Worm (Caenorhabditis elegans): ENCODE data around the gene Y43C5A.4.

The Y43C5A.4 gene

DNA sequence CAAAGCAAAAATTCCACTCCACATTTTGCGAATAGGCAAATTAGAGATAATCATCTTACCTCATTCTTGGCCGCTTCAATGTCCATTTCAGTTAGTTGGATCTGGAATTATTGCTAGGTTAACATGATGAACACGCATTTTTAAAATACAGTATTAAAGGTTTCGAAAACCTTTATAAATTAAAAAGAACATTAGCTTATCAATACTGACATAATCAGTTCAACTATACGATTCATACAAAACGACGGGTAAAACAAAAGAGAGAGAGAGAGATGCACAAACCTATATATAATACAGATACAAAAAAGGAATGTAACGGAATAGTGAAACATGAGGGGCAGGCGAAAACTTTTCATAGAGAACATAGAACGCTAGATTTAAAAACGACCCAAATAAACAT lies 3.7 kb downstream of the Y43C5A.4 start, which contains the start of gene thk-1:
Gene thk-1 (minus strand): TSS at position 101 of the 400 bp plus-strand sequence.
- TF ChIP-seq fos-1 (tag; optimal IDR thresholded peaks at IDR 0.05) (peak; percentile 47), ztf-11 (tag; optimal IDR thresholded peaks at IDR 0.05) (no peak)

DNA sequence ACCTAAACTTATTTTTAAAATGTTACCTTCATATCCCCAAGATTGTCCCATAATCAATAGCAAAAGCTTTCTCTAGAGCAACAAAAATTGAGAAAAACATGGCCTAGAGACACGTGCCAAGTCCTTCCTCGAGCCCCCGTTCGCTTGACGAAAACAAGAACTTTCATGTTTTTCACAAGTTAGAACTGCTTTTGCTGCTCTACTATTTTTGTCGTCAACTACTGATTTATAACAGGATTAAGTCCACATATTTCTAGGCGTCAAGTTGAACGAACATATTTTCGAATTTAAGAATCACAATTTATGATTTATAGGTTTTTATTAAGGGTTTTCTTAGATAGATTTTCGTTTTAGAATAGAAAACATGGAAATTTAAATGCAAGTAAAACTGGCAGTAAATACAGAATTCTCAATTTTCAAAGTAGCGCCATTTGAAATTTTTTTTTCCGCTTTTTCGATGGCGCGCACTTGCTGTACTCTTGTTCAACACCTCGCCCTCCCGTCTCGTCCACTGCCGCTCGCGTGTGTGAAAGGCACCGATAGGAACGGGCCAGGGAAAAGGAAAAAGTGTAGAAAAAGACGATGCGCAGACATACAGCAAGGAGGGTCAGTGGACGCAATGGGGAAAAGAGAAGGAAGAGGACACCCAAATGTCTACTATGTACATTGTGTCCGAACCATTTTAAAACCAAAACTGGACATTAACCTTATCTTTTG lies 6.5 kb downstream of the Y43C5A.4 start, which contains the start of gene rad-51:
Gene rad-51 (minus strand): TSS at position 51 of the 717 bp plus-strand sequence.
- TF ChIP-seq nhr-25 (tag; optimal IDR thresholded peaks at IDR 0.05) (peak; percentile 29), ztf-4 (tag; optimal IDR thresholded peaks at IDR 0.05) (no peak), lsy-2 (tag; optimal IDR thresholded peaks at IDR 0.05) (peak in 1 of 2 experiments; percentile 59), nhr-77 (tag; optimal IDR thresholded peaks at IDR 0.05) (no peak), lin-11 (tag; optimal IDR thresholded peaks at IDR 0.05) (peak; percentile 46), gmeb-1 (tag; optimal IDR thresholded peaks at IDR 0.05) (peak; percentile 74), ZK546.5 (tag; optimal IDR thresholded peaks at IDR 0.05) (no peak), fos-1 (tag; optimal IDR thresholded peaks at IDR 0.05) (peak; percentile 65), elt-3 (tag; optimal IDR thresholded peaks at IDR 0.05) (no peak), nhr-129 (tag; optimal IDR thresholded peaks at IDR 0.05) (peak; percentile 80), zag-1 (tag; optimal IDR thresholded peaks at IDR 0.05) (peak; percentile 41), sma-9 (GFP tag; optimal IDR thresholded peaks at IDR 0.05) (peak; percentile 9), sma-9 (tag; optimal IDR thresholded peaks at IDR 0.05) (no peak), aly-2 (tag; optimal IDR thresholded peaks at IDR 0.05) (no peak), unc-55 (GFP tag; optimal IDR thresholded peaks at IDR 0.05) (peak; percentile 52), nhr-21 (tag; optimal IDR thresholded peaks at IDR 0.05) (peak; percentile 17), mdl-1 (tag; optimal IDR thresholded peaks at IDR 0.05) (peak in 1 of 2 experiments; percentile 43), crh-2 (tag; optimal IDR thresholded peaks at IDR 0.05) (peak; percentile 92), lin-13 (GFP tag; optimal IDR thresholded peaks at IDR 0.05) (peak; percentile 53), C34F6.9 (tag; optimal IDR thresholded peaks at IDR 0.05) (peak; percentile 75)

DNA sequence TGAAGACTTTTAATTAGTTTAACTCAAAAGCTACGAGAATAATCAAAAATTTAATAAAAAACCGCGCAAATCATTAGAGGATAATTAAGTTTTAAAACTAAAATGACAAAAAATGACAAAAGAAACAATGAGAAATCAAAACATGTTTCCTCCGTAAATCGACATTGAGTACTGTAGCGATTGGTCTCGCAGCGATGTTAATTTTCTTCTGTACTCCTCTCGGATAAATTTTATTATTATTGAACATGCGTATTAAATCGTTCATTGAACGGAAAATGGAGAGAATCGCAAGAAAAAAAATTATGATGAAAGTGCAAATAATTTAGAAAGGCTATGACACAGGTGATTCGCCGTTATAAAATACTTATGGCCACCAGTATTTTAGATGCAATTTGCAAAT lies 7.5 kb downstream of the Y43C5A.4 start:
- TF ChIP-seq mbf-1 (tag; optimal IDR thresholded peaks at IDR 0.05) (no peak), lin-39 (tag; optimal IDR thresholded peaks at IDR 0.05) (no peak), elt-3 (tag; optimal IDR thresholded peaks at IDR 0.05) (no peak), aly-2 (tag; optimal IDR thresholded peaks at IDR 0.05) (no peak), lsy-2 (tag; optimal IDR thresholded peaks at IDR 0.05) (peak in 1 of 2 experiments; percentile 20), sem-4 (tag; optimal IDR thresholded peaks at IDR 0.05) (no peak), sma-9 (GFP tag; optimal IDR thresholded peaks at IDR 0.05) (no peak), sma-9 (tag; optimal IDR thresholded peaks at IDR 0.05) (no peak), ztf-4 (tag; optimal IDR thresholded peaks at IDR 0.05) (no peak)

DNA sequence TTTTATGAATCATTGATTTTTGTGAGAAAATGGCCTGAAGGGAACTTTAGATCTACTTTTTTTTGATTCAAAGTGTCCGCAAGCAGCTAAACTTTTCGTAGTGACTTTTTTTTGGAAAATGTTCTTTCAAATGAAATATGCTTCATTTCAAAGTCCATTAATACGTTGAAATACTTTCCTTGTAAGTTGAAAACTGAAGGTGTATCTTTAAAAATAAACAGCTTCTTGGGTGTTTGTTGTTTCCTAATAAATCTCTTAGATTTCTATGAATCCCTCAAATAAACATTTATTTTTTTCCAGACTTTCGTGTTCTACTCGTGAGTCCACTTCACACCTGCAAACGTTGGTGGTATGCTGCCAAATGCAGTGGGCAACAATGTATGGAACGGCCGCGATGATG lies 8.8 kb downstream of the Y43C5A.4 start, which contains the start of gene ebax-1:
Gene ebax-1 (plus strand): TSS at position 301 of the 400 bp plus-strand sequence.
- TF ChIP-seq ceh-82 (tag; optimal IDR thresholded peaks at IDR 0.05) (no peak), gmeb-1 (tag; optimal IDR thresholded peaks at IDR 0.05) (no peak), nhr-6 (tag; optimal IDR thresholded peaks at IDR 0.05) (no peak), dmd-4 (tag; optimal IDR thresholded peaks at IDR 0.05) (no peak), egl-27 (tag; optimal IDR thresholded peaks at IDR 0.05) (no peak), peb-1 (tag; optimal IDR thresholded peaks at IDR 0.05) (no peak), mbf-1 (tag; optimal IDR thresholded peaks at IDR 0.05) (no peak), sma-9 (GFP tag; optimal IDR thresholded peaks at IDR 0.05) (no peak), sma-9 (tag; optimal IDR thresholded peaks at IDR 0.05) (no peak), Y55F3AM.14 (GFP tag; optimal IDR thresholded peaks at IDR 0.05) (no peak), lsy-2 (tag; optimal IDR thresholded peaks at IDR 0.05) (no peak), sem-4 (tag; optimal IDR thresholded peaks at IDR 0.05) (no peak), snpc-4 (tag; optimal IDR thresholded peaks at IDR 0.05) (no peak), ztf-4 (tag; optimal IDR thresholded peaks at IDR 0.05) (no peak), unc-62 (GFP tag; optimal IDR thresholded peaks at IDR 0.05) (no peak)

DNA sequence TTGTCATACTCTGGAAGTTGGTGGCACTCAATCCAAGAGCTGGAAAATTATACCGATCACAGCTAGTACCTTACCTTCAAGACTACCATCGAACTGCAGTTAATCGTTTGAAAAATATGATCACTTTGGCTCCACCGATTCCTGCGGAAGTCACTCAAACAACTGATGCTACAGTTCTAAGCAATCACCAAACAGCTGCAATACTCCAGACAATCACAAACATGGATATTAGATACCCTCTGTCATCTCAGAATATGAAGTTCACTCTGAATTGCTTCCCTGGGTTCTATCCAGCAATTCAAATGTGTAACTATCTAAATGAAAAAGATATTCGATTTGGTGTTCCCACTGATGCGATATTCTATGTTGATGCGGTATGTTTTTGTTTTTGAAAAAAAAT lies 10.8 kb downstream of the Y43C5A.4 start:
- TF ChIP-seq nhr-23 (tag; optimal IDR thresholded peaks at IDR 0.05) (no peak), ZK546.5 (tag; optimal IDR thresholded peaks at IDR 0.05) (no peak), mdl-1 (tag; optimal IDR thresholded peaks at IDR 0.05) (no peak), sem-4 (tag; optimal IDR thresholded peaks at IDR 0.05) (no peak), lin-13 (GFP tag; optimal IDR thresholded peaks at IDR 0.05) (no peak), elt-3 (tag; optimal IDR thresholded peaks at IDR 0.05) (no peak), alr-1 (tag; optimal IDR thresholded peaks at IDR 0.05) (no peak), ama-1 (optimal IDR thresholded peaks at IDR 0.05) (no peak), sma-3 (GFP tag; optimal IDR thresholded peaks at IDR 0.05) (no peak)
